Fruit fly (Drosophila melanogaster): ENCODE results near the gene CG7900.

The CG7900 gene

DNA sequence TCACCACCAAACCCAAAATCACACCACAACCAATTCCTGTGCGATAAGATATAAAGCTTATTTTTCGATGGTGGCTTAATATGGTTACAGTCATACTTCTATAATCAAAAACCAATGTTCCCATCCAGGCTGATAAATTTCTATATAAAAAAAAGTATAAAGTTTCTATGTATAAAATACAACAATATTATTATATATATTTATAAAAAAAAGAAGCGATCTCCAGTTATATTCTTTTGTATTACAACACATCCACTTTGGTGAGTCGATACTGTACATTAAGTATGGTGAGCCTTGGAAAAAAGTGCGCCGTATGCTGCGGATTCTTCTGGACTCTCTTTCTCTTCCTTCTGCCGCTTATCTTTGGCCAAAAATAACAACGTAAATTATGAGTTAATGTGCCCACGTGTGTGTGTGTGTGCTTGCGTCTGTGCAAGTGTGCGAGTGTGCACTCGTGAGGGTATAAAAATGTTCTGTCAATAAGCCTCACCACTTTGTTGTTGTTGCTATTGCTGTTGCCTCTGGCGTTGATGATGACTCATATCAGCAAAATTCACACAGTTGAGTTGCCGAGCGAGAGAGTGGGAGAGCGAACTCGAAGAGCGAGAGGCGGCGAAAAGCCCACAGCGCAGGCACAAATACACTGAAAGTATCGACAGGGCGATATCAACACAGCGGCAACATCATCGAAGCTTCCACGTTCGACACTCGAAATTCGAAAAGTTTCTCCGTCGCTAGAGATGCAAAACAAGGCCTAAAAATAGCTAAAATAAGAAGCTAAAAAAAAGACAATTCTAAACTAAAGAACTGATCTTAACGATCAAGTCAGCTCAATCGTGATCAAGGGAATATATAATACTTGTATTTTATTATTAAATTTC is 25.8 kb downstream of the CG7900 start (continued):
- no peak for TF ChIP-seq slp2 (GFP tag; optimal IDR thresholded peaks at IDR 0.05)
- TF ChIP-seq CG6272 (GFP tag; IDR thresholded peaks at IDR 0.05) = peak; percentile 57
- TF ChIP-seq ERR (GFP tag; optimal IDR thresholded peaks at IDR 0.05) = no peak
- TF ChIP-seq aop (GFP tag; IDR thresholded peaks at IDR 0.05) = no peak
- TF ChIP-seq en (GFP tag; optimal IDR thresholded peaks at IDR 0.05) = no peak
- TF ChIP-seq B-H1 (GFP tag; IDR thresholded peaks at IDR 0.05) = peak; percentile 50; the same call in 2 of the 3 replicates
- no peak for TF ChIP-seq CG9609 (GFP tag; optimal IDR thresholded peaks at IDR 0.05)
- TF ChIP-seq Hsf (GFP tag; optimal IDR thresholded peaks at IDR 0.05) = no peak
- peak; percentile 49; the same call in 2 of the 3 replicates for TF ChIP-seq CG14050 (GFP tag; IDR thresholded peaks at IDR 0.05)
- TF ChIP-seq bbx (GFP tag; IDR thresholded peaks at IDR 0.05; ENCODE audit: partially characterized antibody) = peak; percentile 45; the same call in 1 of the 2 replicates
- TF ChIP-seq CG16815 (GFP tag; optimal IDR thresholded peaks at IDR 0.05) = peak; percentile 17
- no peak for TF ChIP-seq CG43689 (GFP tag; IDR thresholded peaks at IDR 0.05)
- peak; percentile 83 for TF ChIP-seq CG8924 (tag; optimal IDR thresholded peaks at IDR 0.05)
- peak; percentile 20 for TF ChIP-seq dm (GFP tag; optimal IDR thresholded peaks at IDR 0.05)
- TF ChIP-seq CG31365 (tag; optimal IDR thresholded peaks at IDR 0.05) = no peak
- no peak for TF ChIP-seq tll (GFP tag; optimal IDR thresholded peaks at IDR 0.05)
- peak; percentile 67 for TF ChIP-seq CG6689 (GFP tag; IDR thresholded peaks at IDR 0.05)
- peak; percentile 6; the same call in 1 of the 2 replicates for TF ChIP-seq seq (GFP tag; IDR thresholded peaks at IDR 0.05)
- TF ChIP-seq bigmax (GFP tag; optimal IDR thresholded peaks at IDR 0.05) = no peak
- peak; percentile 56 for TF ChIP-seq CG6254 (GFP tag; optimal IDR thresholded peaks at IDR 0.05)
- TF ChIP-seq CG32767 (GFP tag; IDR thresholded peaks at IDR 0.05) = peak; percentile 25; the same call in 1 of the 2 replicates
- peak; percentile 57 for TF ChIP-seq CG9437 (GFP tag; optimal IDR thresholded peaks at IDR 0.05)
- TF ChIP-seq gce (GFP tag; IDR thresholded peaks at IDR 0.05) = no peak; the same call in 2 of the 3 replicates
- peak; percentile 62 for TF ChIP-seq run (tag; optimal IDR thresholded peaks at IDR 0.05)
- no peak; the same call in 1 of the 3 replicates for TF ChIP-seq ci (GFP tag; IDR thresholded peaks at IDR 0.05)
- peak; percentile 64 for TF ChIP-seq wek (GFP tag; optimal IDR thresholded peaks at IDR 0.05)
- peak; percentile 25 for TF ChIP-seq schlank (tag; optimal IDR thresholded peaks at IDR 0.05)
- peak; percentile 55; the same call in 1 of the 2 replicates for TF ChIP-seq klu (GFP tag; IDR thresholded peaks at IDR 0.05)
- no peak for TF ChIP-seq tx (GFP tag; optimal IDR thresholded peaks at IDR 0.05)
- TF ChIP-seq cad (GFP tag; optimal IDR thresholded peaks at IDR 0.05) = no peak
- TF ChIP-seq CG13894 (tag; optimal IDR thresholded peaks at IDR 0.05) = peak; percentile 85
- peak; percentile 63 for TF ChIP-seq CG9215 (GFP tag; IDR thresholded peaks at IDR 0.05)
- TF ChIP-seq ab (GFP tag; optimal IDR thresholded peaks at IDR 0.05) = no peak
- TF ChIP-seq CG14710 (tag; optimal IDR thresholded peaks at IDR 0.05) = peak; percentile 29
- TF ChIP-seq pb (GFP tag; optimal IDR thresholded peaks at IDR 0.05) = no peak
- TF ChIP-seq Hmr (GFP tag; optimal IDR thresholded peaks at IDR 0.05) = peak; percentile 80
- TF ChIP-seq CG4730 (GFP tag; IDR thresholded peaks at IDR 0.05) = peak; percentile 41
- no peak for TF ChIP-seq CG1024 (GFP tag; IDR thresholded peaks at IDR 0.05)
- peak; percentile 75 for TF ChIP-seq fd3F (GFP tag; optimal IDR thresholded peaks at IDR 0.05)
- TF ChIP-seq CG1233 (GFP tag; optimal IDR thresholded peaks at IDR 0.05) = peak; percentile 59
- TF ChIP-seq CG6175 (GFP tag; IDR thresholded peaks at IDR 0.05) = peak; percentile 19; the same call in 1 of the 3 replicates
- peak; percentile 3 for TF ChIP-seq CG18011 (GFP tag; optimal IDR thresholded peaks at IDR 0.05)
- no peak for TF ChIP-seq Side (GFP tag; optimal IDR thresholded peaks at IDR 0.05)
- TF ChIP-seq HLHmδ (GFP tag; optimal IDR thresholded peaks at IDR 0.05) = peak; percentile 24
- TF ChIP-seq pan (optimal IDR thresholded peaks at IDR 0.05) = no peak
- peak in 1 of 2 experiments; percentile 75 for TF ChIP-seq pan (GFP tag; optimal IDR thresholded peaks at IDR 0.05 in 1 of 2, IDR thresholded peaks at IDR 0.05 in 1 of 2)
- TF ChIP-seq trh (GFP tag; optimal IDR thresholded peaks at IDR 0.05) = no peak
- TF ChIP-seq CG5245 (GFP tag; optimal IDR thresholded peaks at IDR 0.05) = peak; percentile 12
- TF ChIP-seq fd96Cb (tag; optimal IDR thresholded peaks at IDR 0.05) = peak; percentile 66

Data from whole organism, embryonic.